Worm (Caenorhabditis elegans) whole organism, young adult: ENCODE measurements around the gene ZK662.5.

ENCODE experiments used
- B0261.1 ChIP-seq: sonication (generic microtip); optimal IDR thresholded peaks from 2 replicates; lab custom pipeline; 2016; ENCODE audit warnings: mild to moderate bottlenecking, missing genetic modification characterization, moderate library complexity, missing compliant biosample characterization
- C06A6.2 ChIP-seq: fragments of 200-800 bp; sonication (Bioruptor generic); conservative IDR thresholded peaks from 2 replicates; pipeline ENCODE4 v1.3.6; 2022; ENCODE audit warnings: missing genetic modification characterization, missing compliant biosample characterization
- C17E4.6 ChIP-seq: fragments of 200-800 bp; sonication (Bioruptor generic); IDR thresholded peaks from 2 replicates; pipeline ENCODE4 v1.3.6; 2022; ENCODE audit warnings: missing genetic modification reagents, missing genetic modification characterization, missing compliant biosample characterization
- F10E7.11 ChIP-seq: sonication (generic microtip); optimal IDR thresholded peaks from 2 replicates; lab custom pipeline; 2017; ENCODE audit warnings: mild to moderate bottlenecking, missing genetic modification characterization, moderate library complexity, missing compliant biosample characterization
- F22D6.2 ChIP-seq: sonication (generic microtip); optimal IDR thresholded peaks from 2 replicates; lab custom pipeline; 2016; ENCODE audit warnings: mild to moderate bottlenecking, missing genetic modification characterization, missing compliant biosample characterization
- F23B12.7 ChIP-seq: sonication (generic microtip); optimal IDR thresholded peaks from 2 replicates; lab custom pipeline; 2017; ENCODE audit warnings: missing genetic modification characterization, mild to moderate bottlenecking, missing compliant biosample characterization, antibody characterized with exemption, moderate library complexity; ENCODE audit not compliant: insufficient read depth
- F33H1.4 ChIP-seq: fragments of 200-800 bp; sonication (Bioruptor generic); IDR thresholded peaks from 2 replicates; pipeline ENCODE4 v1.3.6; 2022; ENCODE audit warnings: missing genetic modification reagents, missing genetic modification characterization, missing compliant biosample characterization
- F52B5.7 ChIP-seq: sonication (generic microtip); optimal IDR thresholded peaks from 2 replicates; lab custom pipeline; 2016; ENCODE audit warnings: mild to moderate bottlenecking, missing genetic modification characterization, missing compliant biosample characterization
- F55B11.4 ChIP-seq: sonication (generic microtip); optimal IDR thresholded peaks from 2 replicates; lab custom pipeline; 2016; ENCODE audit warnings: missing compliant biosample characterization, missing genetic modification characterization, borderline replicate concordance; ENCODE audit not compliant: insufficient read depth
- F57A8.1 ChIP-seq: fragments of 200-800 bp; sonication (Bioruptor generic); optimal IDR thresholded peaks from 2 replicates; lab custom pipeline; 2018; ENCODE audit warnings: mild to moderate bottlenecking, missing genetic modification characterization, moderate library complexity, missing compliant biosample characterization
- F57C9.4 ChIP-seq: sonication (generic microtip); optimal IDR thresholded peaks from 2 replicates; lab custom pipeline; 2017; ENCODE audit warnings: mild to moderate bottlenecking, missing genetic modification characterization, missing compliant biosample characterization
- Y53G8AR.9 ChIP-seq: fragments of 200-800 bp; sonication (Bioruptor generic); conservative IDR thresholded peaks from 2 replicates; pipeline ENCODE4 v1.3.6; 2022; ENCODE audit warnings: missing genetic modification reagents, missing genetic modification characterization, missing compliant biosample characterization
- Y79H2A.3 ChIP-seq: fragments of 200-800 bp; sonication (Bioruptor generic); conservative IDR thresholded peaks from 2 replicates; pipeline ENCODE4 v1.3.6; 2022; ENCODE audit warnings: missing genetic modification reagents, missing genetic modification characterization, missing compliant biosample characterization
- Y95B8A.8 ChIP-seq: fragments of 200-800 bp; sonication (Bioruptor generic); IDR thresholded peaks from 2 replicates; pipeline ENCODE4 v1.3.6; 2022; ENCODE audit warnings: missing genetic modification reagents, missing genetic modification characterization, missing compliant biosample characterization
- ccch-3 ChIP-seq: fragments of 200-800 bp; sonication (Bioruptor generic); optimal IDR thresholded peaks from 2 replicates; lab custom pipeline; 2018; ENCODE audit warnings: mild to moderate bottlenecking, missing genetic modification characterization, missing compliant biosample characterization
- cebp-1 ChIP-seq, 2 experiments: fragments of 200-800 bp in 1 of 2; sonication (Bioruptor generic) in 1 of 2; sonication (generic microtip) in 1 of 2; IDR thresholded peaks in 1 of 2; optimal IDR thresholded peaks in 1 of 2; 2 replicates each; pipeline versions ENCODE4 v1.3.6 to Lab custom; 2017 to 2022; ENCODE audit warnings: missing compliant biosample characterization in 2 of 2, missing genetic modification characterization in 2 of 2, mild to moderate bottlenecking in 1 of 2, missing genetic modification reagents in 1 of 2, moderate library complexity in 1 of 2
- cebp-2 ChIP-seq: fragments of 200-800 bp; sonication (Bioruptor generic); IDR thresholded peaks from 2 replicates; pipeline ENCODE4 v1.3.6; 2022; ENCODE audit warnings: missing genetic modification characterization, missing compliant biosample characterization
- ceh-100 ChIP-seq: fragments of 200-800 bp; sonication (Bioruptor generic); IDR thresholded peaks from 2 replicates; pipeline ENCODE4 v1.3.6; 2022; ENCODE audit warnings: missing genetic modification reagents, missing genetic modification characterization, missing compliant biosample characterization
- ceh-40 ChIP-seq: fragments of 200-800 bp; sonication (Bioruptor generic); IDR thresholded peaks from 2 replicates; pipeline ENCODE4 v1.3.6; 2022; ENCODE audit warnings: missing genetic modification characterization, missing compliant biosample characterization
- ceh-58 ChIP-seq: fragments of 200-800 bp; sonication (Bioruptor generic); IDR thresholded peaks from 2 replicates; pipeline ENCODE4 v1.3.6; 2022; ENCODE audit warnings: missing genetic modification characterization, missing compliant biosample characterization
- dox-1 ChIP-seq: fragments of 200-800 bp; sonication (Bioruptor generic); IDR thresholded peaks from 2 replicates; pipeline ENCODE4 v1.3.6; 2022; ENCODE audit warnings: missing genetic modification reagents, missing genetic modification characterization, missing compliant biosample characterization
- dpl-1 ChIP-seq: fragments of 150-350 bp; optimal IDR thresholded peaks from 2 replicates; lab custom pipeline; 2014; ENCODE audit warnings: missing biosample characterization, missing genetic modification reagents, missing genetic modification characterization
- efl-1 ChIP-seq: fragments of 150-350 bp; optimal IDR thresholded peaks from 2 replicates; lab custom pipeline; 2014; ENCODE audit warnings: missing biosample characterization, missing genetic modification reagents, missing genetic modification characterization
- fkh-3 ChIP-seq: sonication (generic microtip); optimal IDR thresholded peaks from 2 replicates; lab custom pipeline; 2016; ENCODE audit warnings: mild to moderate bottlenecking, missing genetic modification characterization, missing compliant biosample characterization
- gei-17 ChIP-seq: fragments of 200-800 bp; sonication (Bioruptor generic); optimal IDR thresholded peaks from 2 replicates; lab custom pipeline; 2018; ENCODE audit warnings: mild to moderate bottlenecking, missing genetic modification characterization, missing compliant biosample characterization
- hmg-1.2 ChIP-seq: fragments of 200-800 bp; sonication (Bioruptor generic); IDR thresholded peaks from 2 replicates; pipeline ENCODE4 v1.3.6; 2022; ENCODE audit warnings: missing genetic modification reagents, missing genetic modification characterization, missing compliant biosample characterization
- hmg-20 ChIP-seq: fragments of 200-800 bp; sonication (Bioruptor generic); IDR thresholded peaks from 2 replicates; pipeline ENCODE4 v1.3.6; 2022; ENCODE audit warnings: missing genetic modification reagents, missing genetic modification characterization, missing compliant biosample characterization
- hsf-1 ChIP-seq: fragments of 200-800 bp; sonication (Bioruptor generic); IDR thresholded peaks from 2 replicates; pipeline ENCODE4 v1.3.6; 2022; ENCODE audit warnings: missing genetic modification reagents, missing genetic modification characterization, missing compliant biosample characterization
- let-607 ChIP-seq, 2 experiments: fragments of 200-800 bp in 1 of 2; sonication (Bioruptor generic) in 1 of 2; sonication (generic microtip) in 1 of 2; optimal IDR thresholded peaks; 2 replicates each; lab custom pipeline; 2016 to 2018; ENCODE audit warnings: mild to moderate bottlenecking in 2 of 2, missing compliant biosample characterization in 2 of 2, missing genetic modification characterization in 2 of 2, moderate library complexity in 2 of 2, missing genotype in 1 of 2
- lin-26 ChIP-seq: fragments of 200-800 bp; sonication (Bioruptor generic); IDR thresholded peaks from 2 replicates; pipeline ENCODE4 v1.3.6; 2022; ENCODE audit warnings: missing genetic modification reagents, missing genetic modification characterization, missing compliant biosample characterization
- lin-35 ChIP-seq, 3 experiments: fragments of 150-350 bp in 2 of 3; sonication (generic microtip) in 1 of 3; optimal IDR thresholded peaks; 2 replicates each; lab custom pipeline; 2014 to 2018; ENCODE audit warnings: missing biosample characterization in 3 of 3, missing genetic modification characterization in 3 of 3, missing genetic modification reagents in 3 of 3
- lin-40 ChIP-seq: sonication (generic microtip); optimal IDR thresholded peaks from 2 replicates; lab custom pipeline; 2016; ENCODE audit warnings: missing genetic modification characterization, mild to moderate bottlenecking, missing compliant biosample characterization, missing genotype, missing genetic modification reagents
- mcd-1 ChIP-seq: fragments of 200-800 bp; sonication (Bioruptor generic); IDR thresholded peaks from 2 replicates; pipeline ENCODE4 v1.3.6; 2022; ENCODE audit warnings: missing genetic modification reagents, missing genetic modification characterization, missing compliant biosample characterization
- mel-28 ChIP-seq: sonication (generic microtip); optimal IDR thresholded peaks from 2 replicates; lab custom pipeline; 2016; ENCODE audit warnings: borderline replicate concordance, mild to moderate bottlenecking, missing genetic modification characterization, missing compliant biosample characterization
- nfya-1 ChIP-seq: sonication (generic microtip); optimal IDR thresholded peaks from 2 replicates; lab custom pipeline; 2017; ENCODE audit warnings: antibody characterized with exemption, missing compliant biosample characterization, missing genetic modification characterization, borderline replicate concordance; ENCODE audit not compliant: insufficient read depth
- nfyb-1 ChIP-seq: fragments of 200-800 bp; sonication (Bioruptor generic); IDR thresholded peaks from 2 replicates; pipeline ENCODE4 v1.3.6; 2022; ENCODE audit warnings: missing genetic modification reagents, missing genetic modification characterization, missing compliant biosample characterization
- nhr-120 ChIP-seq: fragments of 200-800 bp; sonication (Bioruptor generic); IDR thresholded peaks from 2 replicates; pipeline ENCODE4 v1.3.6; 2022; ENCODE audit warnings: missing genetic modification characterization, missing compliant biosample characterization
- pbrm-1 ChIP-seq: fragments of 200-800 bp; sonication (Bioruptor generic); IDR thresholded peaks from 2 replicates; pipeline ENCODE4 v1.3.6; 2022; ENCODE audit warnings: missing genetic modification reagents, missing genetic modification characterization, missing compliant biosample characterization
- rec-8 ChIP-seq, 2 experiments: sonication (generic microtip); optimal IDR thresholded peaks; 2 replicates each; lab custom pipeline; 2016; ENCODE audit warnings: mild to moderate bottlenecking in 2 of 2, missing genetic modification characterization in 2 of 2, missing genetic modification reagents in 2 of 2, missing genotype in 2 of 2, missing biosample characterization in 1 of 2, missing compliant biosample characterization in 1 of 2, moderate library complexity in 1 of 2
- rpc-1 ChIP-seq, 2 experiments: fragments of 150-350 bp in 1 of 2; sonication (generic microtip) in 1 of 2; optimal IDR thresholded peaks; 2 replicates each; lab custom pipeline; 2014 to 2018; ENCODE audit warnings: missing biosample characterization in 1 of 2, missing genetic modification characterization in 1 of 2, missing genetic modification reagents in 1 of 2, missing genotype in 1 of 2
- sea-2 ChIP-seq: fragments of 200-800 bp; sonication (Bioruptor generic); IDR thresholded peaks from 2 replicates; pipeline ENCODE4 v1.3.6; 2022; ENCODE audit warnings: missing genetic modification characterization, missing compliant biosample characterization
- snpc-1.1 ChIP-seq: sonication (generic microtip); optimal IDR thresholded peaks from 2 replicates; lab custom pipeline; 2017; ENCODE audit warnings: missing genetic modification characterization, mild to moderate bottlenecking, missing compliant biosample characterization, antibody characterized with exemption, moderate library complexity, missing genotype, missing genetic modification reagents; ENCODE audit not compliant: insufficient read depth
- snpc-3.4 ChIP-seq: sonication (generic microtip); optimal IDR thresholded peaks from 2 replicates; lab custom pipeline; 2017; ENCODE audit warnings: missing genetic modification characterization, mild to moderate bottlenecking, missing compliant biosample characterization, antibody characterized with exemption, moderate library complexity, missing genotype, missing genetic modification reagents
- snpc-4 ChIP-seq, 5 experiments: fragments of 150-350 bp in 1 of 5; sonication (generic microtip) in 4 of 5; optimal IDR thresholded peaks; 2 replicates each; lab custom pipeline; 2014 to 2018; ENCODE audit warnings: missing genetic modification characterization in 5 of 5, missing biosample characterization in 3 of 5, antibody characterized with exemption in 2 of 5, mild to moderate bottlenecking in 2 of 5, missing compliant biosample characterization in 2 of 5, missing genotype in 2 of 5, moderate library complexity in 2 of 5, missing genetic modification reagents in 1 of 5
- xnd-1 ChIP-seq: sonication (generic microtip); optimal IDR thresholded peaks from 2 replicates; lab custom pipeline; 2016; ENCODE audit warnings: missing genotype, missing genetic modification reagents, missing genetic modification characterization, missing compliant biosample characterization
- ztf-18 ChIP-seq: sonication (generic microtip); optimal IDR thresholded peaks from 2 replicates; lab custom pipeline; 2016; ENCODE audit warnings: missing genotype, mild to moderate bottlenecking, missing genetic modification characterization, missing compliant biosample characterization

Gene ZK662.5

ce11 chrX:15736419-15736818 is 15.0 kb downstream of the ZK662.5 start (continued):
- peak; percentile 42 for TF ChIP-seq B0261.1
- no peak for TF ChIP-seq Y79H2A.3 (GFP tag; lab: Robert Waterston, UW)
- no peak for TF ChIP-seq rec-8 (tag; optimal IDR thresholded peaks at IDR 0.05; lab: Kevin White, UChicago)
- TF ChIP-seq ztf-18 (tag; lab: Kevin White, UChicago): no peak
- TF ChIP-seq mel-28 (tag; lab: Kevin White, UChicago): no peak
- no peak for TF ChIP-seq hmg-20 (GFP tag; lab: Robert Waterston, UW)
- TF ChIP-seq F55B11.4 (tag; lab: Kevin White, UChicago): no peak
- TF ChIP-seq dpl-1 (GFP tag; lab: Kevin White, UChicago): no peak
- TF ChIP-seq nhr-120 (GFP tag; lab: Robert Waterston, UW): no peak
- TF ChIP-seq nfyb-1: peak; percentile 64; the same call in 1 of the 2 replicates
- TF ChIP-seq F57A8.1 (GFP tag; lab: Kevin White, UChicago): no peak
- no peak for TF ChIP-seq ccch-3
- no peak for TF ChIP-seq ceh-58 (GFP tag; lab: Robert Waterston, UW)
- TF ChIP-seq F52B5.7 (tag; lab: Kevin White, UChicago): no peak
- no peak for TF ChIP-seq efl-1 (GFP tag; lab: Kevin White, UChicago)
- TF ChIP-seq Y53G8AR.9 (GFP tag; lab: Robert Waterston, UW): no peak
- TF ChIP-seq lin-40 (tag; lab: Kevin White, UChicago): peak; percentile 92
- TF ChIP-seq fkh-3 (tag; lab: Kevin White, UChicago): no peak
- no peak for TF ChIP-seq sea-2 (GFP tag; lab: Robert Waterston, UW)
- no peak for TF ChIP-seq F57C9.4 (tag; lab: Kevin White, UChicago)
- TF ChIP-seq nfya-1 (tag; lab: Kevin White, UChicago): no peak
- peak; percentile 41 for TF ChIP-seq F22D6.2
- TF ChIP-seq F23B12.7 (tag; lab: Kevin White, UChicago): no peak
- no peak for TF ChIP-seq xnd-1 (tag; lab: Kevin White, UChicago)
- no peak for TF ChIP-seq snpc-4 (GFP tag; optimal IDR thresholded peaks at IDR 0.05; lab: Kevin White, UChicago)
- TF ChIP-seq snpc-4 (tag; optimal IDR thresholded peaks at IDR 0.05; lab: Kevin White, UChicago): peak in 2 of 4 experiments; percentile 32 to 64
- TF ChIP-seq hsf-1 (GFP tag; lab: Robert Waterston, UW): no peak
- TF ChIP-seq snpc-1.1 (tag; lab: Kevin White, UChicago): no peak
- peak; percentile 41; the same call in 1 of the 2 replicates for TF ChIP-seq mcd-1 (GFP tag; lab: Robert Waterston, UW)
- TF ChIP-seq cebp-1 (GFP tag; IDR thresholded peaks at IDR 0.05; lab: Robert Waterston, UW): no peak
- TF ChIP-seq cebp-1 (tag; optimal IDR thresholded peaks at IDR 0.05; lab: Kevin White, UChicago): peak; percentile 66
- TF ChIP-seq Y95B8A.8 (GFP tag; lab: Robert Waterston, UW): no peak
- peak in 1 of 2 experiments; percentile 64 for TF ChIP-seq let-607 (tag; optimal IDR thresholded peaks at IDR 0.05; lab: Kevin White, UChicago)
- no peak for TF ChIP-seq C06A6.2 (GFP tag; lab: Robert Waterston, UW)
- TF ChIP-seq rpc-1 (optimal IDR thresholded peaks at IDR 0.05; lab: Kevin White, UChicago): no peak
- no peak for TF ChIP-seq rpc-1 (tag; optimal IDR thresholded peaks at IDR 0.05; lab: Kevin White, UChicago)
- no peak for TF ChIP-seq F33H1.4 (GFP tag; lab: Robert Waterston, UW)
- TF ChIP-seq cebp-2 (GFP tag; lab: Robert Waterston, UW): no peak
- TF ChIP-seq snpc-3.4: no peak
- TF ChIP-seq hmg-1.2 (GFP tag; lab: Robert Waterston, UW): peak; percentile 56
- TF ChIP-seq pbrm-1 (GFP tag; lab: Robert Waterston, UW): no peak
- TF ChIP-seq F10E7.11: no peak
- TF ChIP-seq ceh-40 (GFP tag; lab: Robert Waterston, UW): no peak
- peak; percentile 78 for TF ChIP-seq dox-1
- TF ChIP-seq gei-17 (GFP tag; lab: Kevin White, UChicago): peak; percentile 93
- TF ChIP-seq lin-35 (GFP tag; optimal IDR thresholded peaks at IDR 0.05; lab: Kevin White, UChicago): peak in 1 of 3 experiments; percentile 72
- TF ChIP-seq C17E4.6: no peak
- no peak for TF ChIP-seq ceh-100
- TF ChIP-seq lin-26 (GFP tag; lab: Robert Waterston, UW): no peak
